Worm (Caenorhabditis elegans): ENCODE measurements around the gene clc-31.
"Not testable (repeated sequence)": the region's sequence is repeated elsewhere in the genome, so short reads cannot be mapped to it uniquely, and the experiment has no call there.

Gene clc-31

ce11 chrII:340224-340623 lies at the start of gene clc-31:
TSS of gene clc-31 (plus strand) at chrII:340524.
- TF ChIP-seq unc-62 (GFP tag; optimal IDR thresholded peaks at IDR 0.05), result no peak

DNA sequence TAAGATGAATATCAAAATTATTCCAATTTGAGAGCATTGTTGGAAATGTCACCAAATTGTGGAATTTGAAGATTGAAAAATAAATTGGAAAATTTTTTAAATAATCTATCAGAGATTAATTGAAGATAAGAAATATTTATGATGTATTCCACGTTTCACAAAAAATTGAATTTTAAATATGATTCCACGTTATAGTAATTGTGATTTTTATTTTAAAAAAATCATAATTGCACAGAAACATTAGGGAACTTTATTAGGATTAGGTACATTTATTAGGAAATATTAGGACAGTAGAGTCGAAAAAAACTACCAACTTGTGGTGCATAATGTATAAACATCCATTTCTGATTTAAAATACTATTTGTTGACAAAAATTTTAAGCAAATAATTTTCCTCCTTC lies 45.7 kb upstream of the clc-31 start, which contains the start of gene B0432.11:
Gene B0432.11 (minus strand): TSS at position 101 of the 400 bp plus-strand sequence.
- TF ChIP-seq unc-62 (GFP tag; optimal IDR thresholded peaks at IDR 0.05), result no peak

DNA sequence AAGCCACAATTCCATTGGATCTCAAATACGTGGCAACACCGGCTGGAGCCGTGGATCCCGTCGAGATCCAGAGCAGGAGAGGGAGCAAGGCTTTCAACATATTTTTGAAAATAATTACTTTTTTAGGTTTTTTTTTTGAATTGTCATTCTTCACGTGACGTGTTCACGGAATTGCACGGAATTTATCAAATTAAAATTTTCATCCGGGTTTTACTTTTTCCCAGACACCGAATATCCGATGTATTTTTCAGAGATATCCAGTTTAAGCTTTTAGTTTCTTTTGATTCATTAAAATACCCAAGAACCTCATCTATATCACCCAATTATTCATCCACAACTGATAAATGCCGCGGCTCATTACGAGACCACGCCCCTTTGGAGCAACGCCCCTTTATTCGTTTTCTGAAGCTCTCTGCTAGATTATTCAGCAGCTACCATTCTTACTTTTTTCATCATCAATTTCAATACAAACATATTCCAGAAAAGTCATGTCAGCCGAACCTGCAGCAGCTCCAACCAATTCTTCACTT lies 43.3 kb upstream of the clc-31 start, which contains the start of the genes clec-117 and B0432.1:
Gene clec-117 (minus strand): TSS at position 101 of the 530 bp plus-strand sequence.
Gene B0432.1 (plus strand): TSS at position 480 of the 530 bp plus-strand sequence.
- TF ChIP-seq unc-62 (GFP tag; optimal IDR thresholded peaks at IDR 0.05), result no peak

DNA sequence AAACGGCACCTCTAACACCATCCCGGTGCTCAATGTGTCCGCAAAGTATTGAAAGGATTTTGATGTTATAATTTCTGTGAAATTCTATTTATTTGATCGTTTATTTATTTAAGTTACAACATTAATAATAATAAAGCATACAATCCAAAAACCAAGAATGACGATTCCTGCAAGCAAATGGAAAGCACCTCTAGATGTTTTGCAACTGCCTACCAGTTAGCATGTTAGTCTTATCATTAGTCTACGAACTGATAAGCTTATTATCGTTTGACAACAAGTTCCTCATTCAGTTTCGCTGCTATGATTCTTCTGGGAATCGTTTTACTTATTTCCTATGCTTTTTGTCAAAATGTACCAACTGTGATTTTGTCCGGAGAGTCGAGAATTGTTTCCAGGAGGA lies 40.6 kb upstream of the clc-31 start, which contains the start of gene K01A2.6:
Gene K01A2.6 (plus strand): TSS at position 301 of the 400 bp plus-strand sequence.
- TF ChIP-seq unc-62 (GFP tag; optimal IDR thresholded peaks at IDR 0.05), result no peak

DNA sequence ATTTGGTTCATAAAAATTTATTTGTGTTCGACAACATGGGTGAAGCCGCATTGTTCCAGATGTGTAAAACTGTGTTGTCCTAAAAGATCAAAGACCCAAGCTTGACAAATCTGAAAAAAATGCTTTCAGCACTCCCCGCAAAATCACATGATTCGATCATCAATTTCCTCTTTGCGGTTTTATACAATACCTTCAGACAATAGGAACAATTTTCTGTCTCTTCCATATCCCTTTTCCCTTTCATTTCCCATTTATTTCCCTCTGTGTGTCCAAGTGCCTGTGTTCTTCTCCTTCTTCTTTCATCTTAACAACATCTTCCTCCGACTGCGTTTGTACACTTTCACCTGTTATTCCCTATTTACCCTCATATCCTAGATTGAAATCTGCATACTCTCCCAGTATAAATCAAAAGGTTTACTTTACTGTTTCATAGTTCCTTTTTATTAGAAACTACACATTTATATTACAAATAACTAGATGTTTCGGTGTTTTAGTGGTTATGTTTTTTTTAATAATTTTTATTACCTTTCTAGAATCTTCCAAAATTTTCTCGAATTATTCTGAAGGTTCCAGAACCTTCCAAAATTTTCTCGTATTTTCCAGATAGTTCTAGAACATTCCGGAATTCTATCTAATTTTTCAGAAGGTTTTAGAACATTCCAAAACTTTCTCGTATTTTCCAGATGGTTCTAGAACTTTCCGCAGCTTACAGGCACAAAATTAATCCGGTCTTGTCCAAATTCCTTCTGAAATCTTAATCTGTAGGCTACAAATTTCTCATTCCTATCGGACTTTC lies 39.1 kb upstream of the clc-31 start, which contains the start of gene K01A2.5:
Gene K01A2.5 (plus strand): TSS at position 297 of the 796 bp plus-strand sequence.
- TF ChIP-seq unc-62 (GFP tag; optimal IDR thresholded peaks at IDR 0.05), result no peak

DNA sequence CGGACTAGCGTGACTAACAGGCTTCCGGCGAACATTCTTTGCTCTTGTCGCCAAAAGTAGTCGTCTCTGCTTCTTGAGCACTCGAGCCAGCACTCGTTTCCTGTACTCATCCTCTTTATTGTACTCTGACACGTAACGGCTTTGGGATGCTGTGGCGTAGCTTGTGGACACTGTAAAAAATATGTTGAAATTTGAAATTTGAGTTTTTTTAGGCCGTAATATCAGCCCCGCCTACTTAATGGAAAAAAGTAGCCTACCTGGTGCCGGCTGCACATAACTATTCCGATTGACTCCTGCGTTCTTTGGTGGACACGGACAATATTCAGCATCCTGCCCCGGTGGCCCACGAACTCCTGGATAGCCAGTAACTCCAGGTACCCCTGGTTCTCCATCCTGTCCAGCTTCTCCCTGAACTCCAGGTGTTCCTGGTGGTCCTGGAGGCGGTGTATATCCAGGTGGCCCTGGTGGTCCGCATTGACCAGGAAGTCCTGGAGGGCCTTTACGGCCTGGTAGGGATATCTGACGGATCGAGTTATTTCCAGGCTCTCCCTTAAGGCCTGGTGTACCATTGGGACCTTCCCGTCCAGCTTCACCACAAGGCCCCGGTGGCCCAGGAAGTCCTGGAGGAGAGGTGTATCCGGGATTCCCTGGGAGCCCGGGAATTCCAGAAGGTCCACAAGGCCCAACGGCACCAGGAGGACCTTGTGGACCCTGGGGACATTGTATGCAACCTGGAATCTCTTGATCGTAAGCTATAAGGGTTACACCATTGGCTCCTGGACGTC lies 36.2 kb upstream of the clc-31 start:
- no peak for TF ChIP-seq unc-62 (GFP tag; optimal IDR thresholded peaks at IDR 0.05)

DNA sequence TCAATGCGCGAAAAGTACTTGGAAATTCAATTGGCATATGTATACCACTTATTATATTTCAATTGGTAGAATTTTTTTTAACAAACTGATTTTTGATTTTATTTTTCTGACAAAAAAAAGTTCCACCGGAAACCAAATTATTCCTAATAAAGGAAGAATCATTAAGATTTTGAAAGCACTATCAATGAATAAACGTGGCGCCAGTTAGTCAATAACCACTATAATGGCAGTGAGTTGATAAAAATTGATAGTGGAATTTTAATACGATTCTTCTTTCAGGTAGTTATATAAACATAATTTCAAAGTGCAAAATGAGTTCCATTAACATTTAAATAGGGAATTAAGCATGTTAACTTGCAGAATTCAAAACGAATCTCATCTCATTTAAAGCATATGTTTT lies 34.7 kb upstream of the clc-31 start, which contains the start of gene col-69:
Gene col-69 (minus strand): TSS at position 101 of the 400 bp plus-strand sequence.
- no peak for TF ChIP-seq unc-62 (GFP tag; optimal IDR thresholded peaks at IDR 0.05)

- no peak for TF ChIP-seq unc-62 (GFP tag; optimal IDR thresholded peaks at IDR 0.05)
These were observed 33.2 kb upstream of the clc-31 start, which contains the start of gene K01A2.4 for ce11 chrII:307154-307553. TSS of gene K01A2.4 (plus strand) at chrII:307454.

ce11 chrII:312110-312509 lies 28.2 kb upstream of the clc-31 start, which contains the start of gene mps-2:
TSS of gene mps-2 (minus strand) at chrII:312210.
- not testable (repeated sequence) for TF ChIP-seq unc-62 (GFP tag; optimal IDR thresholded peaks at IDR 0.05)

DNA sequence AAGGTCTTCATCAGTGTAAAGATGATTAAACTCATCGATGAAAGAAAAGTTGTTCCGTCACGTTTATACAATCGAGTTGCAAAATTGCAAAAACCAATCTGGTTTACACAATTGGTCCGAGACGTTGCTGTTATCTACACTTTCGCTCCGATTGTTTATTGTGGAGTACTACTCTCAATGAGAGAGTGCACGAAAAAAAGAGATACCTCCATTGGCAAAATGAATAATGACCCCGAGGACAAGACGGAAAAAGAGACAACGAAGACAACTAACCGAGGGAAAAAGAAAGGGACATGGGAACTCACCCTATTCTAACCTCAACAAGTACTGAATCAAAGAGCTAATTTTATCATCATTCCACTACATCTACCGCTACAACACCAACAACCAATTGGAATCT lies 26.8 kb upstream of the clc-31 start:
- TF ChIP-seq unc-62 (GFP tag; optimal IDR thresholded peaks at IDR 0.05), result no peak

- TF ChIP-seq unc-62 (GFP tag; optimal IDR thresholded peaks at IDR 0.05), result no peak
These were observed 20.9 kb upstream of the clc-31 start, which contains the start of gene far-7 for ce11 chrII:319459-319858. TSS of gene far-7 (plus strand) at chrII:319789.

ce11 chrII:320783-321182 lies 19.5 kb upstream of the clc-31 start:
- no peak for TF ChIP-seq unc-62 (GFP tag; optimal IDR thresholded peaks at IDR 0.05)

- no peak for TF ChIP-seq unc-62 (GFP tag; optimal IDR thresholded peaks at IDR 0.05)
These were observed 19.1 kb upstream of the clc-31 start for ce11 chrII:321183-321582.

DNA sequence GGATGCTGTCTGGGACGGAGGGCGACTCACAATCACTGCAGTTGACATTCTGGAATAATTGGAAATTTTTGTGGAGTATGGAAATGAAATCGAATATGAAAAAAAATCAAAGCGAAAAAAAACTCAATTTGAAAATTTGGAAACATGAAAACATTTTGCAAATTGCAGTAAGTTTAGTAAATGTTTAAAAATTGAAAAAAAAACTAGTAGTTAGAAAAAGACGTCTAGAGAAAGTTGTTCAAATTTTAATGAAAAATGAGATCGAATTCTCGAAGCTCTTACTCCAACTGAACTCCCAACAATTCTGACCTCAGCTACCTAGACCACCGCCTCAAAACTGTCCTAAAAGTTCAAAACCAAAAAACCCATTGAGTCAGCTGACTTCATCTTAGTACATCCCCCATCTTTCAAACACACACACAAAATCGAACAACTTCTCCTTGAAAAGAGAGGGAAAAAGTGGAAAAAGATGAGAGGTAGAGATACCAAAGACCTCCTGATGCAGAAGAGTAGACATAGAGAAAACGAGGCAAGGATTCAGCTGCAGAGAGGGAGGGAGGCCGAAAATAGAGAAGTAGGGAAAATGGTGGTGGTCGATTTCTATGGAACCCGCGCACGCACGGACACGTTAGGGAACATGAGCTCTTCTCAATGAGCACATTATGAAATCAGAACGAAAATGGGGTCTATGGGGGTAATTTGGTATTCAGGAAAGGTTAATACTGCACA lies 17.1 kb upstream of the clc-31 start, which contains the start of gene K01A2.10:
Gene K01A2.10 (minus strand): TSS at position 51 of the 729 bp plus-strand sequence.
- TF ChIP-seq unc-62 (GFP tag; optimal IDR thresholded peaks at IDR 0.05), result no peak
